Worm (Caenorhabditis elegans) whole organism, mixed stage, embryonic: ENCODE measurements around the gene exos-8.

ENCODE experiments used
- M03D4.4 ChIP-seq: sonication (generic microtip); optimal IDR thresholded peaks from 2 replicates; lab custom pipeline; 2017; ENCODE audit warnings: mild to moderate bottlenecking, missing genetic modification characterization, missing compliant biosample characterization
- bed-3 ChIP-seq: fragments of 200-800 bp; sonication (Bioruptor generic); optimal IDR thresholded peaks from 3 replicates; lab custom pipeline; 2018; ENCODE audit warnings: mild to moderate bottlenecking, missing genetic modification characterization, moderate library complexity, missing compliant biosample characterization
- blmp-1 ChIP-seq: fragments of 150-350 bp; optimal IDR thresholded peaks from 2 replicates; lab custom pipeline; 2014; ENCODE audit warnings: missing biosample characterization, missing genetic modification characterization
- ceh-39 ChIP-seq: fragments of 150-350 bp; optimal IDR thresholded peaks from 2 replicates; lab custom pipeline; 2014; ENCODE audit warnings: missing biosample characterization, missing genetic modification characterization
- ceh-83 ChIP-seq: fragments of 200-800 bp; sonication (Bioruptor generic); optimal IDR thresholded peaks from 2 replicates; lab custom pipeline; 2018; ENCODE audit warnings: mild to moderate bottlenecking, missing genetic modification characterization, missing compliant biosample characterization
- ces-1 ChIP-seq: fragments of 150-350 bp; optimal IDR thresholded peaks from 2 replicates; lab custom pipeline; 2014; ENCODE audit warnings: missing biosample characterization, missing genetic modification reagents, missing genetic modification characterization
- cnd-1 ChIP-seq: fragments of 200-800 bp; sonication (Bioruptor generic); optimal IDR thresholded peaks from 2 replicates; lab custom pipeline; 2018; ENCODE audit warnings: mild to moderate bottlenecking, missing genetic modification characterization, missing compliant biosample characterization
- drap-1 ChIP-seq: fragments of 200-800 bp; sonication (Bioruptor generic); optimal IDR thresholded peaks from 3 replicates; lab custom pipeline; 2018; ENCODE audit warnings: mild to moderate bottlenecking, missing genetic modification characterization, missing compliant biosample characterization
- elt-1 ChIP-seq: sonication (generic microtip); optimal IDR thresholded peaks from 2 replicates; lab custom pipeline; 2017; ENCODE audit warnings: missing genetic modification characterization, mild to moderate bottlenecking, missing compliant biosample characterization, antibody characterized with exemption, moderate library complexity, borderline replicate concordance; ENCODE audit not compliant: insufficient read depth
- ham-2 ChIP-seq: fragments of 200-800 bp; sonication (Bioruptor generic); optimal IDR thresholded peaks from 2 replicates; lab custom pipeline; 2018; ENCODE audit warnings: mild to moderate bottlenecking, missing genetic modification characterization, missing compliant biosample characterization
- hlh-1 ChIP-seq: fragments of 150-350 bp; optimal IDR thresholded peaks from 2 replicates; lab custom pipeline; 2014; ENCODE audit warnings: missing biosample characterization, missing genetic modification reagents, missing genetic modification characterization
- lin-13 ChIP-seq: fragments of 150-350 bp; optimal IDR thresholded peaks from 2 replicates; lab custom pipeline; 2014; ENCODE audit warnings: missing biosample characterization, missing genetic modification characterization
- mab-5 ChIP-seq: fragments of 150-350 bp; optimal IDR thresholded peaks from 2 replicates; lab custom pipeline; 2014; ENCODE audit warnings: missing biosample characterization, missing genetic modification characterization
- mep-1 ChIP-seq: fragments of 150-350 bp; optimal IDR thresholded peaks from 2 replicates; lab custom pipeline; 2017; ENCODE audit warnings: missing biosample characterization, missing genetic modification reagents, missing genetic modification characterization, inconsistent platforms
- mls-2 ChIP-seq: sonication (generic microtip); optimal IDR thresholded peaks from 2 replicates; lab custom pipeline; 2016; ENCODE audit warnings: mild to moderate bottlenecking, missing genetic modification characterization, moderate library complexity, missing compliant biosample characterization
- nhr-12 ChIP-seq: fragments of 150-350 bp; optimal IDR thresholded peaks from 2 replicates; lab custom pipeline; 2014; ENCODE audit warnings: missing biosample characterization, missing genetic modification characterization
- nhr-237 ChIP-seq: fragments of 150-350 bp; optimal IDR thresholded peaks from 2 replicates; lab custom pipeline; 2014; ENCODE audit warnings: missing biosample characterization, missing genetic modification characterization
- nhr-28 ChIP-seq: fragments of 150-350 bp; optimal IDR thresholded peaks from 2 replicates; lab custom pipeline; 2014; ENCODE audit warnings: missing biosample characterization, missing genetic modification characterization
- nhr-76 ChIP-seq: sonication (generic microtip); optimal IDR thresholded peaks from 2 replicates; lab custom pipeline; 2017; ENCODE audit warnings: missing biosample characterization, missing genetic modification characterization
- sem-2 ChIP-seq: fragments of 200-800 bp; sonication (Bioruptor generic); optimal IDR thresholded peaks from 2 replicates; lab custom pipeline; 2018; ENCODE audit warnings: mild to moderate bottlenecking, missing genetic modification characterization, missing compliant biosample characterization
- unc-120 ChIP-seq: sonication (generic microtip); optimal IDR thresholded peaks from 2 replicates; lab custom pipeline; 2017; ENCODE audit warnings: missing genetic modification characterization, missing compliant biosample characterization; ENCODE audit not compliant: poor library complexity, severe bottlenecking
- unc-62 ChIP-seq: fragments of 150-350 bp; optimal IDR thresholded peaks from 2 replicates; lab custom pipeline; 2014; ENCODE audit warnings: missing biosample characterization, missing genetic modification reagents, missing genetic modification characterization
- zip-8 ChIP-seq: fragments of 150-350 bp; optimal IDR thresholded peaks from 2 replicates; lab custom pipeline; 2014; ENCODE audit warnings: missing biosample characterization, missing genetic modification characterization

exos-8 gene

ce11 chrII:6705593-6706228 is 35.8 kb upstream of the exos-8 start, which contains the start of gene rpy-1:
Gene rpy-1 (minus strand): TSS chrII:6705643.
- TF ChIP-seq ham-2 (GFP tag; lab: Kevin White, UChicago) (no peak), blmp-1 (no peak), nhr-76 (tag; lab: Kevin White, UChicago) (no peak), lin-13 (tag; lab: Kevin White, UChicago) (no peak), ceh-39 (no peak), ceh-83 (GFP tag; lab: Kevin White, UChicago) (no peak), unc-62 (GFP tag; lab: Kevin White, UChicago) (peak; percentile 85), unc-120 (peak; percentile 35), mab-5 (tag; lab: Kevin White, UChicago) (no peak), nhr-28 (tag; lab: Kevin White, UChicago) (no peak)

ce11 chrII:6706552-6707091 is 34.9 kb upstream of the exos-8 start:
- TF ChIP-seq nhr-12 (tag; lab: Kevin White, UChicago) (no peak), sem-2 (no peak), ces-1 (peak; percentile 82)

- no peak for TF ChIP-seq ham-2 (GFP tag; lab: Kevin White, UChicago)
- peak; percentile 61 for TF ChIP-seq hlh-1 (tag; lab: Kevin White, UChicago)
- no peak for TF ChIP-seq mls-2
- peak; percentile 50 for TF ChIP-seq unc-62 (GFP tag; lab: Kevin White, UChicago)
- TF ChIP-seq nhr-237 (tag; lab: Kevin White, UChicago): no peak
- no peak for TF ChIP-seq nhr-76 (tag; lab: Kevin White, UChicago)
- peak; percentile 34 for TF ChIP-seq unc-120
- no peak for TF ChIP-seq drap-1 (GFP tag; lab: Kevin White, UChicago)
- peak; percentile 49 for TF ChIP-seq ces-1
These were observed 33.8 kb upstream of the exos-8 start for ce11 chrII:6707496-6708260.

- TF ChIP-seq nhr-237 (tag; lab: Kevin White, UChicago): no peak
- TF ChIP-seq mep-1: no peak
- TF ChIP-seq unc-120: peak; percentile 90
- TF ChIP-seq unc-62 (GFP tag; lab: Kevin White, UChicago): peak; percentile 21
- TF ChIP-seq ces-1: no peak
These were observed 32.5 kb upstream of the exos-8 start for ce11 chrII:6708980-6709379.

ce11 chrII:6709680-6710079 is 31.8 kb upstream of the exos-8 start:
- no peak for TF ChIP-seq blmp-1
- peak; percentile 96 for TF ChIP-seq ces-1
- TF ChIP-seq elt-1 (tag; lab: Kevin White, UChicago): no peak
- no peak for TF ChIP-seq zip-8 (tag; lab: Kevin White, UChicago)

ce11 chrII:6710596-6710995 is 30.9 kb upstream of the exos-8 start:
- TF ChIP-seq hlh-1 (tag; lab: Kevin White, UChicago) (no peak), nhr-237 (tag; lab: Kevin White, UChicago) (no peak), cnd-1 (tag; lab: Kevin White, UChicago) (no peak), zip-8 (tag; lab: Kevin White, UChicago) (no peak), ceh-39 (no peak), bed-3 (no peak), lin-13 (tag; lab: Kevin White, UChicago) (no peak), nhr-28 (tag; lab: Kevin White, UChicago) (no peak), mab-5 (tag; lab: Kevin White, UChicago) (no peak), ces-1 (no peak), unc-120 (no peak), M03D4.4 (tag; lab: Kevin White, UChicago) (no peak), mls-2 (no peak)
